Fruit fly (Drosophila melanogaster) whole organism, prepupa: ENCODE results near the gene CG7903.

ENCODE experiments used
- CG10631 ChIP-seq: fragments of 200-800 bp; sonication (Bioruptor generic); optimal IDR thresholded peaks from 2 replicates; lab custom pipeline; 2016; ENCODE audit warnings: missing biosample characterization, missing genetic modification characterization
- CG11294 ChIP-seq: fragments of 200-800 bp; sonication (Bioruptor generic); IDR thresholded peaks from 2 replicates; pipeline ENCODE4 v1.3.6; 2022; ENCODE audit warnings: missing biosample characterization, missing genetic modification characterization
- CG11762 ChIP-seq: fragments of 200-800 bp; sonication (Bioruptor generic); optimal IDR thresholded peaks from 3 replicates; lab custom pipeline; 2016; ENCODE audit warnings: missing biosample characterization, missing genetic modification characterization; ENCODE audit not compliant: insufficient read depth
- CG11902 ChIP-seq: fragments of 200-800 bp; sonication (Bioruptor generic); optimal IDR thresholded peaks from 3 replicates; lab custom pipeline; 2016; ENCODE audit warnings: missing biosample characterization, missing genetic modification characterization
- CG15336 ChIP-seq: fragments of 200-800 bp; sonication (Bioruptor generic); IDR thresholded peaks from 2 replicates; pipeline ENCODE4 v1.3.6; 2022; ENCODE audit warnings: missing biosample characterization, missing genetic modification characterization
- CG1621 ChIP-seq: fragments of 200-800 bp; sonication (Bioruptor generic); optimal IDR thresholded peaks from 3 replicates; lab custom pipeline; 2018; ENCODE audit warnings: missing biosample characterization, mild to moderate bottlenecking, missing genetic modification characterization
- CG16779 ChIP-seq: fragments of 200-800 bp; sonication (Bioruptor generic); optimal IDR thresholded peaks from 3 replicates; lab custom pipeline; 2017; ENCODE audit warnings: missing biosample characterization, mild to moderate bottlenecking, missing genetic modification characterization
- CG3032 ChIP-seq: fragments of 200-800 bp; optimal IDR thresholded peaks from 2 replicates; lab custom pipeline; 2019; ENCODE audit warnings: missing biosample characterization, mild to moderate bottlenecking, missing genetic modification characterization, moderate library complexity
- CG31627 ChIP-seq: fragments of 200-800 bp; sonication (Bioruptor generic); optimal IDR thresholded peaks from 3 replicates; lab custom pipeline; 2016; ENCODE audit warnings: missing biosample characterization, missing genetic modification characterization
- CG32006 ChIP-seq: fragments of 200-800 bp; sonication (Bioruptor generic); optimal IDR thresholded peaks from 3 replicates; lab custom pipeline; 2017; ENCODE audit warnings: missing biosample characterization, mild to moderate bottlenecking, missing genetic modification characterization
- CG34406 ChIP-seq: fragments of 200-800 bp; sonication (Bioruptor generic); optimal IDR thresholded peaks from 3 replicates; lab custom pipeline; 2016; ENCODE audit warnings: missing biosample characterization, missing genetic modification characterization
- CG4318 ChIP-seq: fragments of 200-800 bp; sonication (Bioruptor generic); optimal IDR thresholded peaks from 3 replicates; lab custom pipeline; 2017; ENCODE audit warnings: missing biosample characterization, mild to moderate bottlenecking, missing genetic modification characterization
- CG6163 ChIP-seq: fragments of 200-800 bp; sonication (Bioruptor generic); IDR thresholded peaks from 3 replicates; pipeline ENCODE4 v1.3.6; 2022; ENCODE audit warnings: missing biosample characterization, missing genetic modification characterization
- CG6276 ChIP-seq: fragments of 200-800 bp; sonication (Bioruptor generic); optimal IDR thresholded peaks from 2 replicates; lab custom pipeline; 2017; ENCODE audit warnings: missing biosample characterization, mild to moderate bottlenecking, missing genetic modification characterization
- CG6792 ChIP-seq: fragments of 200-800 bp; sonication (Bioruptor generic); optimal IDR thresholded peaks from 3 replicates; lab custom pipeline; 2016; ENCODE audit warnings: missing biosample characterization, missing genetic modification characterization
- CG6808 ChIP-seq: fragments of 200-800 bp; sonication (Bioruptor generic); optimal IDR thresholded peaks from 3 replicates; lab custom pipeline; 2017; ENCODE audit warnings: missing biosample characterization, missing genetic modification characterization, mild to moderate bottlenecking, moderate library complexity, missing genetic modification reagents
- CG8119 ChIP-seq: fragments of 200-800 bp; sonication (Bioruptor generic); IDR thresholded peaks from 3 replicates; pipeline ENCODE4 v1.3.6; 2022; ENCODE audit warnings: missing biosample characterization, missing genetic modification characterization
- CG8632 ChIP-seq: fragments of 200-800 bp; sonication (Bioruptor generic); optimal IDR thresholded peaks from 3 replicates; lab custom pipeline; 2016; ENCODE audit warnings: missing biosample characterization, missing genetic modification characterization
- CG9139 ChIP-seq: fragments of 200-800 bp; sonication (Bioruptor generic); optimal IDR thresholded peaks from 3 replicates; lab custom pipeline; 2017; ENCODE audit warnings: missing biosample characterization, mild to moderate bottlenecking, missing genetic modification characterization
- Eip75B ChIP-seq: fragments of 200-800 bp; sonication (Bioruptor generic); optimal IDR thresholded peaks from 3 replicates; lab custom pipeline; 2016; ENCODE audit warnings: missing biosample characterization, missing genetic modification characterization
- Eip78C ChIP-seq: fragments of 200-800 bp; sonication (Bioruptor generic); peaks from one replicate; lab custom pipeline; 2016; ENCODE audit warnings: missing biosample characterization, missing genetic modification characterization
- Eip93F ChIP-seq: fragments of 200-800 bp; sonication (Bioruptor generic); optimal IDR thresholded peaks from 2 replicates; lab custom pipeline; 2016; ENCODE audit warnings: missing biosample characterization, mild to moderate bottlenecking, missing genetic modification characterization
- Gug ChIP-seq: fragments of 200-800 bp; sonication (Bioruptor generic); IDR thresholded peaks from 2 replicates; pipeline ENCODE4 v1.3.6; 2022; ENCODE audit warnings: missing biosample characterization, missing genetic modification characterization
- Hr38 ChIP-seq: sonication (Bioruptor generic); optimal IDR thresholded peaks from 2 replicates; lab custom pipeline; 2016; ENCODE audit warnings: missing biosample characterization, missing genetic modification characterization
- Lpt ChIP-seq: fragments of 200-800 bp; sonication (Bioruptor generic); optimal IDR thresholded peaks from 3 replicates; lab custom pipeline; 2016; ENCODE audit warnings: missing biosample characterization, missing genetic modification characterization
- Met ChIP-seq: fragments of 200-800 bp; sonication (Bioruptor generic); optimal IDR thresholded peaks from 3 replicates; lab custom pipeline; 2016; ENCODE audit warnings: missing biosample characterization, missing genetic modification characterization
- OdsH ChIP-seq: fragments of 200-800 bp; sonication (Bioruptor generic); optimal IDR thresholded peaks from 3 replicates; lab custom pipeline; 2016; ENCODE audit warnings: missing biosample characterization, missing genetic modification characterization
- Smox ChIP-seq: fragments of 200-800 bp; sonication (Bioruptor generic); optimal IDR thresholded peaks from 3 replicates; lab custom pipeline; 2016; ENCODE audit warnings: missing biosample characterization, missing genetic modification characterization
- Sox102F ChIP-seq: fragments of 200-800 bp; sonication (Bioruptor generic); optimal IDR thresholded peaks from 2 replicates; lab custom pipeline; 2016; ENCODE audit warnings: missing biosample characterization, mild to moderate bottlenecking, missing genetic modification characterization
- Sox14 ChIP-seq: fragments of 200-800 bp; sonication (Bioruptor generic); optimal IDR thresholded peaks from 3 replicates; lab custom pipeline; 2016; ENCODE audit warnings: missing biosample characterization, missing genetic modification characterization
- Sox15 ChIP-seq: fragments of 200-800 bp; sonication (Bioruptor generic); optimal IDR thresholded peaks from 3 replicates; lab custom pipeline; 2016; ENCODE audit warnings: missing biosample characterization, missing genetic modification characterization
- achi ChIP-seq: fragments of 200-800 bp; sonication (Bioruptor generic); optimal IDR thresholded peaks from 3 replicates; lab custom pipeline; 2016; ENCODE audit warnings: missing biosample characterization, missing genetic modification characterization
- acj6 ChIP-seq: fragments of 200-800 bp; sonication (Bioruptor generic); optimal IDR thresholded peaks from 3 replicates; lab custom pipeline; 2016; ENCODE audit warnings: missing biosample characterization, missing genetic modification characterization
- dac ChIP-seq: fragments of 200-800 bp; sonication (Bioruptor generic); optimal IDR thresholded peaks from 2 replicates; lab custom pipeline; 2017; ENCODE audit warnings: missing biosample characterization, mild to moderate bottlenecking, missing genetic modification characterization
- dsx ChIP-seq: fragments of 200-800 bp; optimal IDR thresholded peaks from 3 replicates; lab custom pipeline; 2019; ENCODE audit warnings: missing biosample characterization, mild to moderate bottlenecking, missing genetic modification characterization, moderate library complexity; ENCODE audit not compliant: poor library complexity, severe bottlenecking
- eg ChIP-seq: fragments of 200-800 bp; sonication (Bioruptor generic); IDR thresholded peaks from 3 replicates; pipeline ENCODE4 v1.3.6; 2022; ENCODE audit warnings: missing biosample characterization, missing genetic modification characterization
- fd59A ChIP-seq: fragments of 200-800 bp; sonication (Bioruptor generic); optimal IDR thresholded peaks from 2 replicates; lab custom pipeline; 2017; ENCODE audit warnings: missing biosample characterization, mild to moderate bottlenecking, missing genetic modification characterization, missing genetic modification reagents
- fd85E ChIP-seq: fragments of 200-800 bp; sonication (Bioruptor generic); optimal IDR thresholded peaks from 3 replicates; lab custom pipeline; 2016; ENCODE audit warnings: missing biosample characterization, missing genetic modification characterization
- fkh ChIP-seq: fragments of 200-800 bp; sonication (Bioruptor generic); optimal IDR thresholded peaks from 3 replicates; lab custom pipeline; 2017; ENCODE audit warnings: missing biosample characterization, mild to moderate bottlenecking, missing genetic modification characterization, moderate library complexity
- lz ChIP-seq: fragments of 200-800 bp; sonication (Bioruptor generic); optimal IDR thresholded peaks from 3 replicates; lab custom pipeline; 2016; ENCODE audit warnings: missing biosample characterization, missing genetic modification characterization
- net ChIP-seq: fragments of 200-800 bp; sonication (Bioruptor generic); optimal IDR thresholded peaks from 3 replicates; lab custom pipeline; 2016; ENCODE audit warnings: missing biosample characterization, missing genetic modification characterization
- pdm3 ChIP-seq: fragments of 200-800 bp; sonication (Bioruptor generic); optimal IDR thresholded peaks from 3 replicates; lab custom pipeline; 2016; ENCODE audit warnings: missing biosample characterization, missing genetic modification characterization
- salr ChIP-seq, 2 experiments: fragments of 200-800 bp; sonication (Bioruptor generic); optimal IDR thresholded peaks; 3 replicates each; lab custom pipeline; 2016 to 2018; ENCODE audit warnings: missing biosample characterization in 2 of 2, missing genetic modification characterization in 2 of 2, mild to moderate bottlenecking in 1 of 2
- spab ChIP-seq: fragments of 200-800 bp; sonication (Bioruptor generic); optimal IDR thresholded peaks from 2 replicates; lab custom pipeline; 2017; ENCODE audit warnings: missing biosample characterization, mild to moderate bottlenecking, missing genetic modification characterization, missing genetic modification reagents
- ss ChIP-seq, 2 experiments: fragments of 200-800 bp; sonication (Bioruptor generic); optimal IDR thresholded peaks; 2 replicates in 1 of 2; 3 replicates in 1 of 2; lab custom pipeline; 2017 to 2018; ENCODE audit warnings: mild to moderate bottlenecking in 2 of 2, missing biosample characterization in 2 of 2, missing genetic modification characterization in 2 of 2, moderate library complexity in 1 of 2
- svp ChIP-seq: fragments of 200-800 bp; sonication (Bioruptor generic); peaks from one replicate; lab custom pipeline; 2016; ENCODE audit warnings: missing biosample characterization, missing genetic modification characterization

CG7903 gene

dm6 chr3R:30013909-30014308, 18.9 kb upstream of the CG7903 start (continued):
- TF ChIP-seq Hr38 (GFP tag; lab: Kevin White, UChicago) (no peak), dsx (GFP tag; lab: Kevin White, UChicago) (peak; percentile 72), eg (GFP tag; lab: Robert Waterston, UW) (no peak), CG1621 (tag; lab: Kevin White, UChicago) (peak; percentile 49), Sox102F (GFP tag; lab: Kevin White, UChicago) (no peak), CG8119 (peak; percentile 47; the same call in 2 of the 3 replicates), Gug (GFP tag; lab: Robert Waterston, UW) (no peak), Smox (GFP tag; lab: Kevin White, UChicago) (no peak), fd85E (GFP tag; lab: Kevin White, UChicago) (no peak), CG6808 (GFP tag; lab: Kevin White, UChicago) (peak; percentile 88), ss (GFP tag; optimal IDR thresholded peaks at IDR 0.05; lab: Kevin White, UChicago) (peak; percentile 88 to 90), CG8632 (GFP tag; lab: Kevin White, UChicago) (no peak), Sox14 (GFP tag; lab: Kevin White, UChicago) (peak; percentile 6), CG11294 (no peak), pdm3 (GFP tag; lab: Kevin White, UChicago) (no peak), fd59A (GFP tag; lab: Kevin White, UChicago) (no peak), CG3032 (tag; lab: Kevin White, UChicago) (no peak)

- no peak for TF ChIP-seq CG11762
- no peak for TF ChIP-seq dac (GFP tag; lab: Kevin White, UChicago)
- TF ChIP-seq OdsH (GFP tag; lab: Kevin White, UChicago), result peak; percentile 25
- peak; percentile 62 for TF ChIP-seq eg (GFP tag; lab: Robert Waterston, UW)
- TF ChIP-seq acj6 (GFP tag; lab: Kevin White, UChicago), result no peak
- no peak for TF ChIP-seq CG16779 (tag; lab: Kevin White, UChicago)
- no peak for TF ChIP-seq Hr38 (GFP tag; lab: Kevin White, UChicago)
- peak in 1 of 2 experiments; percentile 13 for TF ChIP-seq salr (GFP tag; optimal IDR thresholded peaks at IDR 0.05; lab: Kevin White, UChicago)
- TF ChIP-seq pdm3 (GFP tag; lab: Kevin White, UChicago), result no peak
- TF ChIP-seq lz (GFP tag; lab: Kevin White, UChicago), result no peak
- no peak for TF ChIP-seq fd59A (GFP tag; lab: Kevin White, UChicago)
- no peak for TF ChIP-seq CG6808 (GFP tag; lab: Kevin White, UChicago)
- TF ChIP-seq Lpt (GFP tag; lab: Kevin White, UChicago), result no peak
- TF ChIP-seq ss (GFP tag; optimal IDR thresholded peaks at IDR 0.05; lab: Kevin White, UChicago), result no peak
- TF ChIP-seq CG8632 (GFP tag; lab: Kevin White, UChicago), result no peak
- TF ChIP-seq CG15336, result peak; percentile 64
- TF ChIP-seq Eip75B, result no peak
- peak; percentile 59 for TF ChIP-seq CG6163 (GFP tag; lab: Robert Waterston, UW)
- TF ChIP-seq fkh (GFP tag; lab: Kevin White, UChicago), result peak; percentile 70
- TF ChIP-seq svp (GFP tag; lab: Kevin White, UChicago), result peak; percentile 44
- TF ChIP-seq CG31627 (GFP tag; lab: Kevin White, UChicago), result peak; percentile 17
- TF ChIP-seq CG32006 (GFP tag; lab: Kevin White, UChicago), result peak; percentile 53
- TF ChIP-seq CG1621 (tag; lab: Kevin White, UChicago), result no peak
- no peak for TF ChIP-seq Gug (GFP tag; lab: Robert Waterston, UW)
- TF ChIP-seq net (GFP tag; lab: Kevin White, UChicago), result peak; percentile 23
- no peak for TF ChIP-seq CG6276 (GFP tag; lab: Kevin White, UChicago)
- no peak for TF ChIP-seq CG11902 (GFP tag; lab: Kevin White, UChicago)
- peak; percentile 27 for TF ChIP-seq Sox14 (GFP tag; lab: Kevin White, UChicago)
- TF ChIP-seq CG34406 (GFP tag; lab: Kevin White, UChicago), result no peak
- TF ChIP-seq Smox (GFP tag; lab: Kevin White, UChicago), result no peak
- no peak for TF ChIP-seq CG4318
- TF ChIP-seq CG6792 (GFP tag; lab: Kevin White, UChicago), result no peak
- TF ChIP-seq Sox15, result no peak
- peak; percentile 32 for TF ChIP-seq achi (GFP tag; lab: Kevin White, UChicago)
- no peak for TF ChIP-seq Sox102F (GFP tag; lab: Kevin White, UChicago)
- no peak for TF ChIP-seq Met (GFP tag; lab: Kevin White, UChicago)
- TF ChIP-seq Eip78C (GFP tag; lab: Kevin White, UChicago), result peak; percentile 69
- no peak for TF ChIP-seq Eip93F (GFP tag; lab: Kevin White, UChicago)
- TF ChIP-seq CG10631, result no peak
- TF ChIP-seq CG8119, result peak; percentile 46; the same call in 1 of the 3 replicates
- TF ChIP-seq CG9139 (GFP tag; lab: Kevin White, UChicago), result no peak
- no peak for TF ChIP-seq spab (GFP tag; lab: Kevin White, UChicago)
These were observed 17.8 kb upstream of the CG7903 start for dm6 chr3R:30012602-30013489.
